Worm (Caenorhabditis elegans): ENCODE results near the gene gmpr-1.

The gmpr-1 gene

ce11 chrV:4401865-4402264 lies 30.7 kb upstream of the gmpr-1 start, which contains the start of gene F13A2.5:
Gene F13A2.5 (minus strand): TSS chrV:4401965.
- TF ChIP-seq xbp-1 (tag; optimal IDR thresholded peaks at IDR 0.05) (no peak), mab-9 (GFP tag; IDR thresholded peaks at IDR 0.05) (no peak), pax-3 (tag; optimal IDR thresholded peaks at IDR 0.05) (no peak), mef-2 (tag; optimal IDR thresholded peaks at IDR 0.05) (no peak), lin-35 (GFP tag; optimal IDR thresholded peaks at IDR 0.05) (no peak), C16A3.4 (tag; optimal IDR thresholded peaks at IDR 0.05) (no peak), C34B4.2 (tag; optimal IDR thresholded peaks at IDR 0.05) (no peak), elt-3 (tag; optimal IDR thresholded peaks at IDR 0.05) (no peak), efl-3 (GFP tag; optimal IDR thresholded peaks at IDR 0.05) (no peak), lir-3 (tag; optimal IDR thresholded peaks at IDR 0.05; ENCODE audit: poor library complexity) (no peak), ztf-11 (tag; optimal IDR thresholded peaks at IDR 0.05) (no peak), nhr-85 (tag) (no peak), unc-130 (tag; optimal IDR thresholded peaks at IDR 0.05) (no peak), unc-30 (tag; optimal IDR thresholded peaks at IDR 0.05) (no peak), hpl-2 (GFP tag; optimal IDR thresholded peaks at IDR 0.05) (no peak)

DNA sequence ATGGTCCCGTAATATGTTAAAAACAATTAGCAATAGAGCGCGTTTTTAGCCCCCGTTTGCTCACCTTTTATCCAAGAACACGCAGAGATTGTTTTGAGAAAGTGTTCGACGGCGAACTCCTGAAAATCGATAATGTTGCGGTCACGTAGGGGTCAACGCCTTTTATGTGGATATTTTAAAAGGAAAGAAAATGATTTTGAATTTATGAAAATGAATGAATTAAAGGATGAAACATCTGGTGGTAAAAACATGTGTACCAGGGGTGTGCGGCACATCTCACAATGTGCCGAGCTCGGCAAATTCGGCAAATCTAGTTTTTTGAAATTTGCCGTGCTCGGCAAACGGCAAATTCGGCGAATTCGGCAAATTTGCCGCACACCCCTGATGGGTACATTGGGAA lies 28.9 kb upstream of the gmpr-1 start, which contains the start of gene F13A2.4:
Gene F13A2.4 (minus strand): TSS at position 101 of the 400 bp plus-strand sequence.
- TF ChIP-seq mef-2 (tag; optimal IDR thresholded peaks at IDR 0.05) (no peak), nhr-19 (GFP tag; conservative IDR thresholded peaks at IDR 0.05) (no peak), grh-1 (GFP tag; IDR thresholded peaks at IDR 0.05) (no peak), efl-3 (GFP tag; optimal IDR thresholded peaks at IDR 0.05) (no peak)

DNA sequence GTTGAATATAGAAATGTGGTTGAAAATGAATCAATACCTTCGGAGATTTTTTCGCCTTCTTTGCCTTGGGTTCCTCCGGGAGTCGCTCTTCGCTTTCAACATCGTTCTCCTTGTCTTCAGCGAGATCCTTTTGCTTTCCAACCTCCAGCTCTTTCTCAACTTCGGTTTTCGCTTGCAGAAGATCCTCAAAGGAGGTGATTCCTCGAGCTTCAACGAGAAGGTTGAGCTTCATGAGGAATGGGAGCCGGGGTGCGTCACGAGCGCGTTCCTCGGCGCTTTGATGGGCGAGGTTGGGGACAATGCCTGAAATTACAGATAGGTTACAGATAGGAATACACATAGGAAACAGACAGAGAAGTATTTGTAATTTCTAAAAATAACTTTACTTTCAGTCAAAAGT lies 27.7 kb upstream of the gmpr-1 start:
- TF ChIP-seq fkh-4 (tag; optimal IDR thresholded peaks at IDR 0.05; ENCODE audit: borderline replicate concordance) (no peak), efl-1 (optimal IDR thresholded peaks at IDR 0.05) (no peak), efl-1 (GFP tag; optimal IDR thresholded peaks at IDR 0.05 in 1 of 2) (peak in 1 of 2 experiments; percentile 38), nhr-90 (tag; optimal IDR thresholded peaks at IDR 0.05; ENCODE audit: poor library complexity) (no peak), ztf-4 (tag; optimal IDR thresholded peaks at IDR 0.05) (no peak)

ce11 chrV:4398127-4398526 lies 26.9 kb upstream of the gmpr-1 start:
- no peak for TF ChIP-seq efl-1 (optimal IDR thresholded peaks at IDR 0.05)
- TF ChIP-seq efl-1 (GFP tag; optimal IDR thresholded peaks at IDR 0.05 in 1 of 2), result peak in 1 of 2 experiments; percentile 50
- TF ChIP-seq mef-2 (tag; optimal IDR thresholded peaks at IDR 0.05), result no peak
- no peak for TF ChIP-seq ceh-82 (tag; optimal IDR thresholded peaks at IDR 0.05)

DNA sequence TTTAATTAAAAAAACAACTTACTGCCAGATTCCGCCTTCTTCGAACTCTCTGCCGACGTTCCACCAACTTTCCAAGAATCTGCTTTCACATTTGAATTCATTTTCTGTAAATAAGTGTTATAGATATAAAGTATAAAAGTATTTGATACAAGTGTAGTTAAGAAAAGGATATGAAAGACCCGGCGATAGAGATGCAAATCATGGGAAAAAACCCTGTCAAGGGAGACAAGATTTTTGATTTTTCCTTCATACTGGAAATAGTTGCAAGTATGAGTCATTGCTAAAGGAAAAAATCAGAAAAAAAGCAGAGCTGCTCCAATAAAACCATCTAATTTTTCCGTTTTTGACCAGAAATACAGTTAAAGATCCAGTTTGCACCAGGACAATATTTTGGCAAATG lies 25.1 kb upstream of the gmpr-1 start, which contains the start of gene F13A2.3:
Gene F13A2.3 (minus strand): TSS at position 101 of the 400 bp plus-strand sequence.
- TF ChIP-seq fkh-8 (tag; optimal IDR thresholded peaks at IDR 0.05) (no peak), xbp-1 (tag; optimal IDR thresholded peaks at IDR 0.05) (no peak), pag-3 (tag; optimal IDR thresholded peaks at IDR 0.05; ENCODE audit: borderline replicate concordance, insufficient read depth) (no peak), ceh-88 (GFP tag; IDR thresholded peaks at IDR 0.05) (no peak), ceh-8 (GFP tag; optimal IDR thresholded peaks at IDR 0.05) (no peak)

DNA sequence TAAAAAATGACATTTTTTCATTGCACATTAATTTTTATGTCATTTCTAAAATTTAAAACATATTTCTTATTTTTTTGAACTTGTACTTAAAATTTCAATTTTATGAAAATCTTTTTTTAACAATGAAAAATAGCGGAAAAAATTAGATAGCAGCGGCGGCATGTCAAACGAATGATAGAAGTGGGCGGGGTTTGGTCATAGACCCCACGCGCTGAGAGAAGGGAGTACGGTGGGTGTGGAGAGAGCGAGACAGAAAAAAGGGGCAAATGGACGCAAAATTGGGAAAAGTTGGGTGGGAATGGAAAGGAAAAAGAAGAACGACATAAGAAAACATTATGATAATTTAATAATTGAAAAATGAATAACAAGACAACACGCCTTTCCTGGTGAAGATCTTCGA lies 16.7 kb upstream of the gmpr-1 start:
- no peak for TF ChIP-seq nhr-237 (tag; optimal IDR thresholded peaks at IDR 0.05)

- TF ChIP-seq ces-1 (GFP tag; optimal IDR thresholded peaks at IDR 0.05) (no peak), unc-98 (GFP tag; IDR thresholded peaks at IDR 0.05) (no peak), ceh-8 (GFP tag; optimal IDR thresholded peaks at IDR 0.05) (peak; percentile 74), ceh-63 (GFP tag; optimal IDR thresholded peaks at IDR 0.05) (no peak), fkh-8 (tag; optimal IDR thresholded peaks at IDR 0.05) (peak; percentile 8), unc-30 (tag; optimal IDR thresholded peaks at IDR 0.05) (no peak), nhr-71 (tag; optimal IDR thresholded peaks at IDR 0.05) (no peak), hpl-2 (GFP tag; optimal IDR thresholded peaks at IDR 0.05) (no peak), ceh-90 (tag; optimal IDR thresholded peaks at IDR 0.05) (peak; percentile 27)
Measured at ce11 chrV:4387402-4387801, 16.2 kb upstream of the gmpr-1 start, which contains the start of gene F13A2.9. Gene F13A2.9 (minus strand): TSS chrV:4387502.
